Fruit fly (Drosophila melanogaster): ENCODE results near the gene AdamTS-B.

AdamTS-B gene

DNA sequence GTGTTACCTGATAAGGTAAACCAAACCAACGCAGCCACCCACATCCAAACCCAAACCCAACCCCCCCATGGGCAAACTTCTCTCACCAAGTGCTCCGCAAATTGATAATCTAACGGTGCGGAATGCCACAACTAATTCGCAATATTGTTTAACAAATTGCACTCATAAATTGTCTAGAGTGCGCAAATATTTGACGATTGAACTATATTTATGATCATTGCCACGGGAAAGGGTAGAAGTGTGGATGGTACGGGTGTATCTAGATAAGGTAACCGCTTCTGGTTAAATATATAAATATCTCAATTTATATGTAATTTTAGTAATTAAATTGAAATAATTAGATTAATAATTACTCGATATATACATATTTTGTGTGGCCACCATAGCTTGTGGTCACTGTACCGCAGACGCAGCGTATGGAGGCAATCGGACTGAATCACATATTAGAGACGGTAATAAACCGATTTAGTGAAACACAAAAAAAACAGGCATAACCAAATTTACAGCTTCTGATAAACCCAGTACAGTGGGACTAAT lies 20.2 kb downstream of the AdamTS-B start (continued):
- TF ChIP-seq Abd-B (GFP tag; optimal IDR thresholded peaks at IDR 0.05) (no peak), YL-1 (GFP tag; optimal IDR thresholded peaks at IDR 0.05) (no peak), Dad (GFP tag; optimal IDR thresholded peaks at IDR 0.05) (no peak), CG31388 (GFP tag; optimal IDR thresholded peaks at IDR 0.05) (no peak), Nf-YC (tag; optimal IDR thresholded peaks at IDR 0.05) (peak; percentile 23), Ada2b (GFP tag; IDR thresholded peaks at IDR 0.05) (peak; percentile 78), unpg (GFP tag; optimal IDR thresholded peaks at IDR 0.05) (peak; percentile 64), CG2199 (GFP tag; IDR thresholded peaks at IDR 0.05) (no peak), CG4854 (GFP tag; optimal IDR thresholded peaks at IDR 0.05) (no peak), Vsx1 (GFP tag; optimal IDR thresholded peaks at IDR 0.05) (no peak), CG3407 (GFP tag; optimal IDR thresholded peaks at IDR 0.05) (no peak), CG4424 (GFP tag; optimal IDR thresholded peaks at IDR 0.05) (peak; percentile 17), Six4 (GFP tag; optimal IDR thresholded peaks at IDR 0.05) (no peak), fd3F (GFP tag; optimal IDR thresholded peaks at IDR 0.05) (peak; percentile 81), mirr (GFP tag; optimal IDR thresholded peaks at IDR 0.05) (no peak), Stat92E (GFP tag; optimal IDR thresholded peaks at IDR 0.05) (no peak), Fer3 (tag; optimal IDR thresholded peaks at IDR 0.05) (peak; percentile 82), sd (tag; optimal IDR thresholded peaks at IDR 0.05) (peak; percentile 86), trh (GFP tag; optimal IDR thresholded peaks at IDR 0.05) (no peak), Jarid2 (GFP tag; optimal IDR thresholded peaks at IDR 0.05) (no peak), lilli (GFP tag; optimal IDR thresholded peaks at IDR 0.05) (peak; percentile 44), ap (GFP tag; IDR thresholded peaks at IDR 0.05) (no peak), rib (GFP tag; IDR thresholded peaks at IDR 0.05) (peak; percentile 84), nerfin-2 (GFP tag; IDR thresholded peaks at IDR 0.05; ENCODE audit: partially characterized antibody) (no peak), jigr1 (GFP tag; IDR thresholded peaks at IDR 0.05) (no peak), CG9215 (GFP tag; IDR thresholded peaks at IDR 0.05) (peak; percentile 64; the same call in 1 of the 2 replicates), CG2116 (GFP tag; optimal IDR thresholded peaks at IDR 0.05) (no peak), Fer1 (GFP tag; optimal IDR thresholded peaks at IDR 0.05) (peak; percentile 79), slou (GFP tag; optimal IDR thresholded peaks at IDR 0.05) (no peak), D19B (GFP tag; optimal IDR thresholded peaks at IDR 0.05) (peak; percentile 50), pnt (GFP tag; optimal IDR thresholded peaks at IDR 0.05) (no peak), Oaz (GFP tag; IDR thresholded peaks at IDR 0.05) (peak; percentile 39; the same call in 1 of the 2 replicates), Bgb (GFP tag; IDR thresholded peaks at IDR 0.05; ENCODE audit: partially characterized antibody) (no peak), CG9609 (GFP tag; optimal IDR thresholded peaks at IDR 0.05) (no peak), Sry-β (GFP tag; optimal IDR thresholded peaks at IDR 0.05) (no peak), Taf1 (GFP tag; IDR thresholded peaks at IDR 0.05) (peak; percentile 75), CG4360 (GFP tag; IDR thresholded peaks at IDR 0.05) (no peak), bowl (GFP tag; IDR thresholded peaks at IDR 0.05) (peak; percentile 49; the same call in 1 of the 2 replicates), Ets97D (GFP tag; optimal IDR thresholded peaks at IDR 0.05) (no peak), CG32767 (GFP tag; IDR thresholded peaks at IDR 0.05) (0 out of 2 replicates have a peak, but pooled peaks have one; percentile 17), Neu2 (GFP tag; optimal IDR thresholded peaks at IDR 0.05; ENCODE audit: borderline replicate concordance) (no peak), Lim3 (GFP tag; IDR thresholded peaks at IDR 0.05) (no peak), twi (tag; optimal IDR thresholded peaks at IDR 0.05) (no peak), pros (GFP tag; optimal IDR thresholded peaks at IDR 0.05) (no peak), Drgx (GFP tag; IDR thresholded peaks at IDR 0.05) (peak; percentile 50; the same call in 1 of the 2 replicates), tx (GFP tag; optimal IDR thresholded peaks at IDR 0.05) (no peak), yki (optimal IDR thresholded peaks at IDR 0.05) (no peak), dmrt11E (tag; optimal IDR thresholded peaks at IDR 0.05) (no peak), psq (GFP tag; optimal IDR thresholded peaks at IDR 0.05) (no peak), Spps (tag; optimal IDR thresholded peaks at IDR 0.05) (no peak), CG11247 (GFP tag; IDR thresholded peaks at IDR 0.05) (peak; percentile 69)
